Worm (Caenorhabditis elegans): Measurements from ENCODE around the gene R07E3.4.

- no peak for TF ChIP-seq flt-1 (GFP tag; IDR thresholded peaks at IDR 0.05)
- no peak for TF ChIP-seq hnd-1 (tag; optimal IDR thresholded peaks at IDR 0.05)
Measured at ce11 chrX:10379678-10380077, 46.5 kb upstream of the R07E3.4 start, which contains the start of gene rme-4.

Measured in whole organism, early embryonic.